Worm (Caenorhabditis elegans) whole organism, mixed stage, embryonic: ENCODE results near the gene cht-4.

Source experiments
- blmp-1 ChIP-seq: fragments of 150-350 bp; optimal IDR thresholded peaks from 2 replicates; lab custom pipeline; 2014; ENCODE audit warnings: missing biosample characterization, missing genetic modification characterization
- ces-1 ChIP-seq: fragments of 150-350 bp; optimal IDR thresholded peaks from 2 replicates; lab custom pipeline; 2014; ENCODE audit warnings: missing biosample characterization, missing genetic modification reagents, missing genetic modification characterization
- hlh-1 ChIP-seq: fragments of 150-350 bp; optimal IDR thresholded peaks from 2 replicates; lab custom pipeline; 2014; ENCODE audit warnings: missing biosample characterization, missing genetic modification reagents, missing genetic modification characterization
- lin-13 ChIP-seq: fragments of 150-350 bp; optimal IDR thresholded peaks from 2 replicates; lab custom pipeline; 2014; ENCODE audit warnings: missing biosample characterization, missing genetic modification characterization
- lsy-2 ChIP-seq: fragments of 150-350 bp; optimal IDR thresholded peaks from 2 replicates; lab custom pipeline; 2014; ENCODE audit warnings: missing biosample characterization, missing genetic modification characterization
- nhr-12 ChIP-seq: fragments of 150-350 bp; optimal IDR thresholded peaks from 2 replicates; lab custom pipeline; 2014; ENCODE audit warnings: missing biosample characterization, missing genetic modification characterization
- nhr-76 ChIP-seq: sonication (generic microtip); optimal IDR thresholded peaks from 2 replicates; lab custom pipeline; 2017; ENCODE audit warnings: missing biosample characterization, missing genetic modification characterization
- pha-4 ChIP-seq: fragments of 150-350 bp; optimal IDR thresholded peaks from 2 replicates; lab custom pipeline; 2018; ENCODE audit warnings: missing biosample characterization, missing genetic modification reagents, missing genetic modification characterization

DNA sequence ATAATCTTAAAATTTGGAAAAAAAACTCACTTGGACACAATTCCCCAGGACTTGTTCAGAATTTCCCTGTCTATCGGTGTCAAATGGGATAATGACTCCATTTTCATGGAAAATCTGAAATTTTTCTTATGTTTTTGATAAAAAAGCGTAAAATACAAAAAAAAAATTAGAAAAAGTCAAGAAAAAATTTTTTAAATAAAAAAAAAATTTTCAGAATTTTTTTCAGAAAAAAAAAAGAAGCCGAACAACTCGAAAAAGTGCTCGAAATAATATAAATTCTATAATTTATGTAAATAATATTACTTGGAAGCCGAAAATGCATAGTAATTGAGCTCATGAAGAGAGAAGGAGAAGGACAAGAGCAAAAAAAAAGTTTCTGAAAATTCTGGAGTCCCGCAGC is 11.2 kb upstream of the cht-4 start, which contains the start of gene glb-30:
- TF ChIP-seq lin-13 (no peak), hlh-1 (tag; lab: Kevin White, UChicago) (no peak), nhr-76 (tag; lab: Kevin White, UChicago) (no peak), pha-4 (tag; lab: Kevin White, UChicago) (no peak), lsy-2 (no peak), ces-1 (no peak), nhr-12 (no peak), blmp-1 (tag; lab: Kevin White, UChicago) (no peak)
